Fruit fly (Drosophila melanogaster) whole organism, embryonic: Measurements from ENCODE around the gene mRpL4.
A peak's percentile ranks its signal among the peaks of the same experiment; 100 is the strongest.

ENCODE experiments used
- Adf1 ChIP-seq: fragments of 200-800 bp; sonication (Bioruptor generic); IDR thresholded peaks from 2 replicates; pipeline ENCODE4 v1.3.6; 2022; ENCODE audit warnings: missing biosample characterization, missing genetic modification characterization
- CG1024 ChIP-seq: fragments of 200-800 bp; sonication (Bioruptor generic); IDR thresholded peaks from 2 replicates; pipeline ENCODE4 v1.3.6; 2022; ENCODE audit warnings: missing biosample characterization, missing genetic modification characterization
- CG10267 ChIP-seq: fragments of 200-800 bp; sonication (Bioruptor generic); optimal IDR thresholded peaks from 2 replicates; lab custom pipeline; 2018; ENCODE audit warnings: missing biosample characterization, mild to moderate bottlenecking, missing genetic modification characterization, moderate library complexity
- CG12769 ChIP-seq: fragments of 200-800 bp; sonication (Bioruptor generic); optimal IDR thresholded peaks from 2 replicates; lab custom pipeline; 2019; ENCODE audit warnings: missing biosample characterization, mild to moderate bottlenecking, missing genetic modification characterization, moderate library complexity
- CG13296 ChIP-seq: fragments of 200-800 bp; sonication (Bioruptor generic); optimal IDR thresholded peaks from 3 replicates; lab custom pipeline; 2018; ENCODE audit warnings: missing biosample characterization, mild to moderate bottlenecking, missing genetic modification characterization
- CG13894 ChIP-seq: fragments of 200-800 bp; sonication (Bioruptor generic); optimal IDR thresholded peaks from 3 replicates; lab custom pipeline; 2018; ENCODE audit warnings: missing biosample characterization, mild to moderate bottlenecking, missing genetic modification characterization, moderate library complexity
- CG15269 ChIP-seq: fragments of 200-800 bp; sonication (Bioruptor generic); optimal IDR thresholded peaks from 2 replicates; lab custom pipeline; 2018; ENCODE audit warnings: missing biosample characterization, mild to moderate bottlenecking, missing genetic modification characterization, moderate library complexity
- CG17385 ChIP-seq: fragments of 200-800 bp; sonication (Bioruptor generic); optimal IDR thresholded peaks from 3 replicates; lab custom pipeline; 2018; ENCODE audit warnings: missing biosample characterization, mild to moderate bottlenecking, missing genetic modification characterization
- CG2120 ChIP-seq: fragments of 200-800 bp; sonication (Bioruptor generic); optimal IDR thresholded peaks from 3 replicates; lab custom pipeline; 2016; ENCODE audit warnings: missing biosample characterization, missing genetic modification characterization
- CG2678 ChIP-seq: fragments of 200-800 bp; sonication (Bioruptor generic); optimal IDR thresholded peaks from 3 replicates; lab custom pipeline; 2019; ENCODE audit warnings: missing biosample characterization, mild to moderate bottlenecking, missing genetic modification characterization, moderate library complexity
- CG32532 ChIP-seq: fragments of 200-800 bp; sonication (Bioruptor generic); IDR thresholded peaks from 2 replicates; pipeline ENCODE4 v1.3.6; 2022; ENCODE audit warnings: missing biosample characterization, missing genetic modification characterization
- CG3281 ChIP-seq: fragments of 200-800 bp; sonication (Bioruptor generic); optimal IDR thresholded peaks from 3 replicates; lab custom pipeline; 2017; ENCODE audit warnings: missing biosample characterization, mild to moderate bottlenecking, missing genetic modification characterization
- CG3407 ChIP-seq: fragments of 200-800 bp; sonication (Bioruptor generic); optimal IDR thresholded peaks from 2 replicates; lab custom pipeline; 2018; ENCODE audit warnings: missing biosample characterization, mild to moderate bottlenecking, missing genetic modification characterization
- CG34376 ChIP-seq: fragments of 200-800 bp; sonication (Bioruptor generic); optimal IDR thresholded peaks from 2 replicates; lab custom pipeline; 2018; ENCODE audit warnings: missing biosample characterization, mild to moderate bottlenecking, missing genetic modification characterization
- CG4617 ChIP-seq: fragments of 200-800 bp; sonication (Bioruptor generic); optimal IDR thresholded peaks from 3 replicates; lab custom pipeline; 2016; ENCODE audit warnings: missing biosample characterization, missing genetic modification characterization, borderline replicate concordance
- CG6854 ChIP-seq: fragments of 200-800 bp; sonication (Bioruptor generic); optimal IDR thresholded peaks from 3 replicates; lab custom pipeline; 2017; ENCODE audit warnings: missing biosample characterization, mild to moderate bottlenecking, missing genetic modification characterization
- CG7372 ChIP-seq: fragments of 200-800 bp; sonication (Bioruptor generic); IDR thresholded peaks from 2 replicates; pipeline ENCODE4 v1.3.6; 2022; ENCODE audit warnings: missing biosample characterization, missing genetic modification characterization
- CoRest ChIP-seq: fragments of 200-800 bp; sonication (Bioruptor generic); optimal IDR thresholded peaks from 3 replicates; lab custom pipeline; 2018; ENCODE audit warnings: missing biosample characterization, mild to moderate bottlenecking, missing genetic modification characterization, moderate library complexity
- D19B ChIP-seq: fragments of 200-800 bp; sonication (Bioruptor generic); optimal IDR thresholded peaks from 2 replicates; lab custom pipeline; 2017; ENCODE audit warnings: missing biosample characterization, mild to moderate bottlenecking, missing genetic modification characterization
- Dbx ChIP-seq: fragments of 200-800 bp; sonication (Bioruptor generic); IDR thresholded peaks from 3 replicates; pipeline ENCODE4 v1.3.6; 2022; ENCODE audit warnings: missing biosample characterization, missing genetic modification characterization
- Dek ChIP-seq: fragments of 200-800 bp; sonication (Bioruptor generic); optimal IDR thresholded peaks from 3 replicates; lab custom pipeline; 2019; ENCODE audit warnings: missing biosample characterization, mild to moderate bottlenecking, missing genetic modification characterization, moderate library complexity
- Drgx ChIP-seq: fragments of 200-800 bp; sonication (Bioruptor generic); IDR thresholded peaks from 2 replicates; pipeline ENCODE4 v1.3.6; 2022; ENCODE audit warnings: missing biosample characterization, missing genetic modification characterization
- Fer3 ChIP-seq: fragments of 200-800 bp; sonication (Bioruptor generic); optimal IDR thresholded peaks from 2 replicates; lab custom pipeline; 2018; ENCODE audit warnings: missing biosample characterization, mild to moderate bottlenecking, missing genetic modification characterization, moderate library complexity
- HmgZ ChIP-seq: fragments of 200-800 bp; sonication (Bioruptor generic); optimal IDR thresholded peaks from 2 replicates; lab custom pipeline; 2018; ENCODE audit warnings: missing biosample characterization, mild to moderate bottlenecking, missing genetic modification characterization
- Hmr ChIP-seq: fragments of 200-800 bp; sonication (Bioruptor generic); optimal IDR thresholded peaks from 3 replicates; lab custom pipeline; 2017; ENCODE audit warnings: mild to moderate bottlenecking, missing biosample characterization, missing genetic modification reagents, missing genetic modification characterization
- Hr3 ChIP-seq: fragments of 200-800 bp; sonication (Bioruptor generic); optimal IDR thresholded peaks from 3 replicates; lab custom pipeline; 2016; ENCODE audit warnings: missing biosample characterization, missing genetic modification characterization
- MTF-1 ChIP-seq: fragments of 200-800 bp; sonication (Bioruptor generic); optimal IDR thresholded peaks from 2 replicates; lab custom pipeline; 2018; ENCODE audit warnings: missing biosample characterization, mild to moderate bottlenecking, missing genetic modification characterization, borderline replicate concordance
- Meics ChIP-seq: fragments of 200-800 bp; sonication (Bioruptor generic); optimal IDR thresholded peaks from 2 replicates; lab custom pipeline; 2017; ENCODE audit warnings: missing biosample characterization, mild to moderate bottlenecking, missing genetic modification characterization
- Mes4 ChIP-seq: fragments of 200-800 bp; sonication (Bioruptor generic); optimal IDR thresholded peaks from 2 replicates; lab custom pipeline; 2016; ENCODE audit warnings: missing biosample characterization, missing genetic modification characterization
- Neu2 ChIP-seq: fragments of 200-800 bp; sonication (Bioruptor generic); optimal IDR thresholded peaks from 3 replicates; lab custom pipeline; 2016; ENCODE audit warnings: missing biosample characterization, missing genetic modification characterization, borderline replicate concordance
- Nf-YC ChIP-seq: fragments of 200-800 bp; optimal IDR thresholded peaks from 3 replicates; lab custom pipeline; 2019; ENCODE audit warnings: missing biosample characterization, mild to moderate bottlenecking, missing genetic modification characterization, moderate library complexity
- Pdp1 ChIP-seq, 2 experiments: fragments of 200-800 bp; sonication (Bioruptor generic); optimal IDR thresholded peaks; 3 replicates each; lab custom pipeline; 2016; ENCODE audit warnings: missing biosample characterization in 2 of 2, missing genetic modification characterization in 2 of 2, mild to moderate bottlenecking in 1 of 2, moderate library complexity in 1 of 2
- Side ChIP-seq: fragments of 200-800 bp; sonication (Bioruptor generic); optimal IDR thresholded peaks from 2 replicates; lab custom pipeline; 2016; ENCODE audit warnings: missing biosample characterization, missing genetic modification characterization
- Stat92E ChIP-seq, 3 experiments: fragments of >200 bp in 2 of 3; fragments of 200-800 bp in 1 of 3; sonication (Bioruptor generic) in 1 of 3; optimal IDR thresholded peaks; 2 replicates each; lab custom pipeline; 2017 to 2019; ENCODE audit warnings: missing biosample characterization in 3 of 3, missing genetic modification characterization in 3 of 3, mild to moderate bottlenecking in 1 of 3, moderate library complexity in 1 of 3
- chm ChIP-seq: fragments of 200-800 bp; sonication (Bioruptor generic); IDR thresholded peaks from 2 replicates; pipeline ENCODE4 v1.3.6; 2022; ENCODE audit warnings: missing biosample characterization, missing genetic modification characterization
- gcm ChIP-seq: fragments of 200-800 bp; sonication (Bioruptor generic); optimal IDR thresholded peaks from 2 replicates; lab custom pipeline; 2019; ENCODE audit warnings: missing biosample characterization, mild to moderate bottlenecking, missing genetic modification characterization, moderate library complexity
- grn ChIP-seq: fragments of 200-800 bp; sonication (Bioruptor generic); optimal IDR thresholded peaks from 3 replicates; lab custom pipeline; 2017; ENCODE audit warnings: missing biosample characterization, missing genetic modification characterization
- gsb-n ChIP-seq: fragments of 200-800 bp; sonication (Bioruptor generic); optimal IDR thresholded peaks from 3 replicates; lab custom pipeline; 2018; ENCODE audit warnings: missing biosample characterization, mild to moderate bottlenecking, missing genetic modification characterization
- lab ChIP-seq: fragments of 200-800 bp; sonication (Bioruptor generic); optimal IDR thresholded peaks from 3 replicates; lab custom pipeline; 2017; ENCODE audit warnings: missing biosample characterization, missing genetic modification characterization, mild to moderate bottlenecking, moderate library complexity, missing genetic modification reagents
- lbe ChIP-seq: fragments of 200-800 bp; sonication (Bioruptor generic); optimal IDR thresholded peaks from 2 replicates; lab custom pipeline; 2016; ENCODE audit warnings: missing biosample characterization, mild to moderate bottlenecking, missing genetic modification characterization
- oc ChIP-seq: fragments of 200-800 bp; sonication (Bioruptor generic); optimal IDR thresholded peaks from 2 replicates; lab custom pipeline; 2018; ENCODE audit warnings: missing biosample characterization, mild to moderate bottlenecking, missing genetic modification characterization, moderate library complexity
- odd ChIP-seq: fragments of 200-800 bp; sonication (Bioruptor generic); optimal IDR thresholded peaks from 2 replicates; lab custom pipeline; 2017; ENCODE audit warnings: missing biosample characterization, mild to moderate bottlenecking, missing genetic modification characterization
- p53 ChIP-seq: fragments of 200-800 bp; sonication (Bioruptor generic); optimal IDR thresholded peaks from 2 replicates; lab custom pipeline; 2016; ENCODE audit warnings: missing biosample characterization, missing genetic modification characterization
- pfk ChIP-seq: fragments of 200-800 bp; sonication (Bioruptor generic); optimal IDR thresholded peaks from 2 replicates; lab custom pipeline; 2018; ENCODE audit warnings: missing biosample characterization, mild to moderate bottlenecking, missing genetic modification characterization, moderate library complexity
- pzg ChIP-seq: fragments of 200-800 bp; sonication (Bioruptor generic); optimal IDR thresholded peaks from 3 replicates; lab custom pipeline; 2018; ENCODE audit warnings: missing biosample characterization, mild to moderate bottlenecking, missing genetic modification characterization, moderate library complexity
- sd ChIP-seq: fragments of 200-800 bp; sonication (Bioruptor generic); optimal IDR thresholded peaks from 3 replicates; lab custom pipeline; 2018; ENCODE audit warnings: missing biosample characterization, mild to moderate bottlenecking, missing genetic modification characterization, moderate library complexity
- sqz ChIP-seq: fragments of 200-800 bp; sonication (Bioruptor generic); optimal IDR thresholded peaks from 3 replicates; lab custom pipeline; 2018; ENCODE audit warnings: missing biosample characterization, mild to moderate bottlenecking, missing genetic modification characterization
- sug ChIP-seq: fragments of 200-800 bp; optimal IDR thresholded peaks from 2 replicates; lab custom pipeline; 2019; ENCODE audit warnings: missing biosample characterization, mild to moderate bottlenecking, missing genetic modification characterization, moderate library complexity
- trem ChIP-seq: fragments of 200-800 bp; optimal IDR thresholded peaks from 3 replicates; lab custom pipeline; 2019; ENCODE audit warnings: missing biosample characterization, mild to moderate bottlenecking, missing genetic modification characterization, moderate library complexity

The mRpL4 gene

DNA sequence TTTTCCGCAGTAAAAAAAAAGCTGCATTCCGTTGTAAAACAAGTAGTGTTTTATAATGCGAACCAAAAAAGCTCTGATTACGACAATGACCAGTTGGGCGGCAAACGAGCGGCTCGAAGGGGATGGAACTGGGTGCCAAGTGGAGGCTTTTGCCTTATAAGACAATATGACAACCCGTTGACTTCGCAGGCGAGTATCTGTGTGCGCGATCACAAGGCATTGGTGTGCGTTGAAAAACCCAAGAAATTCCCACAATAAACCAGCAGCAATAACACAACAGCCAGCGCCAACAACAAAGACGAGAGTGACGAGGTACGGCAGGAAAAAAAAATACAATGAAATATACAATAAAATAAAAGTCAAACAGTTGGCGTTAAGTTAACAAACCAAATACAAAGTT, 13.9 kb downstream of the mRpL4 start (continued):
- no peak for TF ChIP-seq CG1024
- TF ChIP-seq Side (GFP tag; lab: Kevin White, UChicago), result no peak
- peak; percentile 25 for TF ChIP-seq pfk (GFP tag; lab: Kevin White, UChicago)
- TF ChIP-seq MTF-1 (GFP tag; lab: Kevin White, UChicago), result no peak
- TF ChIP-seq CG10267 (tag; lab: Kevin White, UChicago), result no peak
- TF ChIP-seq p53 (GFP tag; lab: Kevin White, UChicago), result no peak
- peak; percentile 43 for TF ChIP-seq CG6854 (GFP tag; lab: Kevin White, UChicago)
- peak; percentile 65 for TF ChIP-seq sqz (GFP tag; lab: Kevin White, UChicago)
- TF ChIP-seq CG32532 (GFP tag; lab: Robert Waterston, UW), result peak; percentile 31; the same call in 1 of the 2 replicates
- no peak for TF ChIP-seq Stat92E (GFP tag; optimal IDR thresholded peaks at IDR 0.05; lab: Kevin White, UChicago)
- peak; percentile 45 for TF ChIP-seq Drgx
- no peak for TF ChIP-seq D19B (GFP tag; lab: Kevin White, UChicago)
- TF ChIP-seq oc (tag; lab: Kevin White, UChicago), result peak; percentile 16
- peak; percentile 60 for TF ChIP-seq CG13296 (GFP tag; lab: Kevin White, UChicago)
- TF ChIP-seq Mes4, result no peak
- peak; percentile 81 for TF ChIP-seq sug (tag; lab: Kevin White, UChicago)
- peak; percentile 5 for TF ChIP-seq odd (GFP tag; lab: Kevin White, UChicago)
- peak; percentile 61 for TF ChIP-seq lab
- peak; percentile 41 for TF ChIP-seq Hmr (GFP tag; lab: Kevin White, UChicago)
- TF ChIP-seq Nf-YC, result peak; percentile 27
- TF ChIP-seq grn (GFP tag; lab: Kevin White, UChicago), result peak; percentile 9
- TF ChIP-seq Pdp1 (GFP tag; optimal IDR thresholded peaks at IDR 0.05; lab: Kevin White, UChicago), result peak in 1 of 2 experiments; percentile 97
- TF ChIP-seq CG17385 (GFP tag; lab: Kevin White, UChicago), result peak; percentile 17
- TF ChIP-seq HmgZ (tag; lab: Kevin White, UChicago), result peak; percentile 57
- peak; percentile 20 for TF ChIP-seq Fer3 (tag; lab: Kevin White, UChicago)
- peak; percentile 3 for TF ChIP-seq lbe (GFP tag; lab: Kevin White, UChicago)
- TF ChIP-seq Dbx (GFP tag; lab: Robert Waterston, UW), result 0 out of 3 replicates have a peak, but pooled peaks have one; percentile 43
- peak; percentile 82 for TF ChIP-seq CG15269 (tag; lab: Kevin White, UChicago)
- peak; percentile 12; the same call in 1 of the 2 replicates for TF ChIP-seq Adf1 (GFP tag; lab: Robert Waterston, UW)
- TF ChIP-seq CG4617, result no peak
- TF ChIP-seq CG12769 (tag; lab: Kevin White, UChicago), result peak; percentile 79
- TF ChIP-seq Meics (GFP tag; lab: Kevin White, UChicago), result peak; percentile 6
- TF ChIP-seq Neu2 (GFP tag; lab: Kevin White, UChicago), result no peak
- TF ChIP-seq Dek (tag; lab: Kevin White, UChicago), result peak; percentile 26
- TF ChIP-seq CG13894, result peak; percentile 92
- peak; percentile 87 for TF ChIP-seq CG34376 (GFP tag; lab: Kevin White, UChicago)
- peak; percentile 62; the same call in 1 of the 2 replicates for TF ChIP-seq chm (GFP tag; lab: Robert Waterston, UW)
- TF ChIP-seq Hr3 (GFP tag; lab: Kevin White, UChicago), result no peak
- no peak for TF ChIP-seq gsb-n (tag; lab: Kevin White, UChicago)
- TF ChIP-seq CG2120 (GFP tag; lab: Kevin White, UChicago), result peak; percentile 2
- peak; percentile 0 for TF ChIP-seq pzg
- no peak for TF ChIP-seq trem (tag; lab: Kevin White, UChicago)
- peak; percentile 16 for TF ChIP-seq CG3281 (GFP tag; lab: Kevin White, UChicago)
- no peak for TF ChIP-seq CoRest (tag; lab: Kevin White, UChicago)
- TF ChIP-seq CG7372, result no peak
- peak; percentile 95 for TF ChIP-seq sd (tag; lab: Kevin White, UChicago)
- no peak for TF ChIP-seq CG3407 (GFP tag; lab: Kevin White, UChicago)
- TF ChIP-seq gcm (GFP tag; lab: Kevin White, UChicago), result no peak
- TF ChIP-seq CG2678, result peak; percentile 28
